Fruit fly (Drosophila melanogaster): ENCODE data around the gene CG31606.
A peak's percentile ranks its signal among the peaks of the same experiment; 100 is the strongest.

CG31606 gene

DNA sequence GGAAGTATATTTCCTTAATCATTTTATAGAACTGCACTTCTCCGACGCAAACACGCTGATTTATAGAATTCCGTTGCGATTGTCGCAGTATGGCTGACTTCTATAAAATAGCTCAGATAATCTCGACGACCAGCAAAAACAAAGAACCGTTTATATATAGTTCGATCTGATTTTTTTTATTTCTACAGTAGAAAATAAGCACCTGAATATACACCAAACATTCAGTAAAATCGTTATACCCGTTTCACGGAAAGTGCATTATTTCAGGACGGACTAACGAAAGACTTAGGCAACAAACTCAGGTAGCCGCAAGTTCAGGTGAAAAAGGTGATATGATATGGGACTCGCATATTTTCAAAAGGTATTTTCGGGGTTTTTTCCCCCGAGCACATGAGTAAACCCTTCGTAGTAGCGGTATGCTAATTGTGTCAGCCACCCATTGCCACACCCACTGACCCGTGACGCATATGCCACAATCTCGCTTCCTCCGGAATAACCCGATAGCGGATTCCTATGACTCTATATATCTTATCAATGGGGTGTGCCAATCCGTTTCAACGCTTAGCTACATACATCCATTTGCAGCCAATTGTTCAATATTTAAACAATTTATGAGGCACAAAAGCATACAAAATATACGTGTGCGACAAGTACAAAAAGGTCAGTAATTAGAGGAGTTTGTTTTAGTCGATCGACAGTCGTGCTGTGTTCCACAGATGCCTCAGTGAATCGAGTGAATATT is 2.2 kb upstream of the CG31606 start, which contains the start of the genes CG42763 and CG43394:
Gene CG42763, minus strand, starts transcription at position 41 of the 742 bp plus-strand sequence.
Gene CG43394, plus strand, starts transcription at position 692 of the 742 bp plus-strand sequence.
- TF ChIP-seq woc (GFP tag; optimal IDR thresholded peaks at IDR 0.05) (peak; percentile 9), CG9705 (GFP tag; optimal IDR thresholded peaks at IDR 0.05) (no peak), foxo (GFP tag; optimal IDR thresholded peaks at IDR 0.05) (no peak), tai (GFP tag; optimal IDR thresholded peaks at IDR 0.05) (peak; percentile 15)

DNA sequence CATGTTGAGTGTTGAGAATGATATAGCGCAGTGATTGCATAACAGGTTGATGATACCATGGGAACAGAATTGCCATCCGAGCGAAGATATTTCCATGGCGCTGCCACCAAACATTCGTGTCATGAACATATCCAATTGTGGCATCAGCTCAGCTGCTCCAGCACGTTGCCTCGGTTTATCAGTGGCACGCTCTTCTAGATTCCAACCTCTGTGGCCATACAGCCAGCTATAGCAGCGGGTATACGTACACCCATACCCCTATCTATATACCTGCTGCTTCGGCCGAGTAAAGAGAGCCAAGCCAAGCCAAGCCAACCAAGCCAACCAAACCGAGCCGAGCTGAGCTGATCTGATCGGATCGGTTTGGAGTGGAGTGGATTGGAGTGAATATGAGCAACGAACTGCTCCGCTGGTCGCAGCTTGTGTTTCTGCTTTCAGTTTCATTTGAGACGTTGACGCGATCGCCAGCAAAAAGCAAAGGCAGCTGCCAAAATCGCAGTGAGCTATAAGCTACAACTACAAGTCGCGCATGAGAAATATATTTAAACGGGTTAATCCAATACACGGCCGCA is 1.2 kb downstream of the CG31606 start:
- peak; percentile 6 for TF ChIP-seq Sp1 (GFP tag; optimal IDR thresholded peaks at IDR 0.05)
- TF ChIP-seq Hnf4 (GFP tag; optimal IDR thresholded peaks at IDR 0.05): no peak
- TF ChIP-seq rgr (GFP tag; optimal IDR thresholded peaks at IDR 0.05): peak; percentile 26
- TF ChIP-seq h (GFP tag; optimal IDR thresholded peaks at IDR 0.05): peak; percentile 5

- peak; percentile 68 for TF ChIP-seq tai (GFP tag; optimal IDR thresholded peaks at IDR 0.05)
- TF ChIP-seq fru (GFP tag; optimal IDR thresholded peaks at IDR 0.05): peak; percentile 61
- peak; percentile 38 for TF ChIP-seq OdsH (GFP tag; optimal IDR thresholded peaks at IDR 0.05)
- peak; percentile 78 for TF ChIP-seq rgr (GFP tag; optimal IDR thresholded peaks at IDR 0.05)
- TF ChIP-seq Rel (GFP tag; optimal IDR thresholded peaks at IDR 0.05): no peak
- peak; percentile 83 for TF ChIP-seq Rel (tag; optimal IDR thresholded peaks at IDR 0.05)
- TF ChIP-seq GATAd (GFP tag; optimal IDR thresholded peaks at IDR 0.05): peak; percentile 20
- no peak for TF ChIP-seq Hr83 (GFP tag; optimal IDR thresholded peaks at IDR 0.05; ENCODE audit: poor library complexity, severe bottlenecking)
- TF ChIP-seq usp (GFP tag; optimal IDR thresholded peaks at IDR 0.05): no peak
- TF ChIP-seq h (GFP tag; optimal IDR thresholded peaks at IDR 0.05): peak; percentile 82
- TF ChIP-seq HLH106 (tag; optimal IDR thresholded peaks at IDR 0.05): peak; percentile 74
- no peak for TF ChIP-seq dsf (GFP tag; optimal IDR thresholded peaks at IDR 0.05; ENCODE audit: borderline replicate concordance)
- peak; percentile 79 for TF ChIP-seq Hnf4 (GFP tag; optimal IDR thresholded peaks at IDR 0.05)
- TF ChIP-seq dl (GFP tag; optimal IDR thresholded peaks at IDR 0.05; ENCODE audit: insufficient read depth in 1 of 2, partially characterized antibody in 2 of 2): no peak
- no peak for TF ChIP-seq CrebA (GFP tag; optimal IDR thresholded peaks at IDR 0.05; ENCODE audit: borderline replicate concordance)
- peak; percentile 7 to 78 for TF ChIP-seq foxo (GFP tag; optimal IDR thresholded peaks at IDR 0.05)
- peak; percentile 40 for TF ChIP-seq woc (GFP tag; optimal IDR thresholded peaks at IDR 0.05)
- TF ChIP-seq Jra (GFP tag; optimal IDR thresholded peaks at IDR 0.05): peak; percentile 35
- TF ChIP-seq psq (GFP tag; optimal IDR thresholded peaks at IDR 0.05): peak; percentile 47
- TF ChIP-seq CG9705 (GFP tag; optimal IDR thresholded peaks at IDR 0.05): peak; percentile 41
- peak; percentile 66 for TF ChIP-seq sv (GFP tag; optimal IDR thresholded peaks at IDR 0.05)
- TF ChIP-seq pan (optimal IDR thresholded peaks at IDR 0.05): no peak
- TF ChIP-seq Myc (optimal IDR thresholded peaks at IDR 0.05): no peak
- no peak for TF ChIP-seq Abd-B (GFP tag; optimal IDR thresholded peaks at IDR 0.05)
- no peak for TF ChIP-seq N (GFP tag; optimal IDR thresholded peaks at IDR 0.05)
- TF ChIP-seq sage (GFP tag; optimal IDR thresholded peaks at IDR 0.05): no peak
- no peak for TF ChIP-seq dmrt93B (GFP tag; optimal IDR thresholded peaks at IDR 0.05)
- no peak for TF ChIP-seq lola (GFP tag; optimal IDR thresholded peaks at IDR 0.05)
- peak; percentile 71 for TF ChIP-seq ey (GFP tag; optimal IDR thresholded peaks at IDR 0.05)
- peak; percentile 57 for TF ChIP-seq brk (GFP tag; optimal IDR thresholded peaks at IDR 0.05)
- TF ChIP-seq CG32264 (GFP tag; optimal IDR thresholded peaks at IDR 0.05): no peak
- TF ChIP-seq Dfd (GFP tag; optimal IDR thresholded peaks at IDR 0.05): no peak
- no peak for TF ChIP-seq Mio (GFP tag; optimal IDR thresholded peaks at IDR 0.05)
- TF ChIP-seq Sp1 (GFP tag; optimal IDR thresholded peaks at IDR 0.05): peak; percentile 52
- no peak for TF ChIP-seq Vsx2 (GFP tag; optimal IDR thresholded peaks at IDR 0.05; ENCODE audit: partially characterized antibody)
- TF ChIP-seq Dif (GFP tag; optimal IDR thresholded peaks at IDR 0.05; ENCODE audit: partially characterized antibody): no peak
- TF ChIP-seq jim (GFP tag; optimal IDR thresholded peaks at IDR 0.05): no peak
- no peak for TF ChIP-seq Hr78 (GFP tag; optimal IDR thresholded peaks at IDR 0.05)
- TF ChIP-seq br (GFP tag; optimal IDR thresholded peaks at IDR 0.05): peak; percentile 76
These were observed 9.3 kb downstream of the CG31606 start for dm6 chr2L:8156682-8157081.

All from whole organism, wandering third instar larva.